Worm (Caenorhabditis elegans): ENCODE results near the gene F42C5.3.

Gene F42C5.3

ce11 chrIV:7313962-7314361, 26.6 kb upstream of the F42C5.3 start (continued):
- TF ChIP-seq jun-1 (tag; optimal IDR thresholded peaks at IDR 0.05) (peak; percentile 14), elt-2 (tag; optimal IDR thresholded peaks at IDR 0.05) (no peak), pag-3 (tag; optimal IDR thresholded peaks at IDR 0.05; ENCODE audit: borderline replicate concordance, insufficient read depth) (no peak), hlh-17 (GFP tag; optimal IDR thresholded peaks at IDR 0.05; ENCODE audit: borderline replicate concordance) (no peak), nhr-12 (tag; optimal IDR thresholded peaks at IDR 0.05) (no peak), fkh-4 (tag; optimal IDR thresholded peaks at IDR 0.05; ENCODE audit: borderline replicate concordance) (no peak), pax-3 (tag; optimal IDR thresholded peaks at IDR 0.05) (no peak), ama-1 (optimal IDR thresholded peaks at IDR 0.05) (no peak), fkh-8 (tag; optimal IDR thresholded peaks at IDR 0.05) (peak; percentile 38), C34B4.2 (tag; optimal IDR thresholded peaks at IDR 0.05) (no peak), dpl-1 (GFP tag; optimal IDR thresholded peaks at IDR 0.05) (peak; percentile 46 to 65 (median 60)), ztf-4 (tag; optimal IDR thresholded peaks at IDR 0.05) (no peak), F16B12.6 (tag; optimal IDR thresholded peaks at IDR 0.05) (peak; percentile 25), lir-3 (tag; optimal IDR thresholded peaks at IDR 0.05; ENCODE audit: poor library complexity) (no peak), lin-35 (GFP tag; optimal IDR thresholded peaks at IDR 0.05) (peak; percentile 63), fos-1 (tag; optimal IDR thresholded peaks at IDR 0.05) (no peak), mef-2 (tag; optimal IDR thresholded peaks at IDR 0.05) (no peak), blmp-1 (tag; optimal IDR thresholded peaks at IDR 0.05) (peak; percentile 11), sup-37 (GFP tag; optimal IDR thresholded peaks at IDR 0.05) (no peak), irx-1 (tag; optimal IDR thresholded peaks at IDR 0.05) (peak; percentile 22), nhr-19 (GFP tag; conservative IDR thresholded peaks at IDR 0.05) (peak; percentile 40; the same call in 1 of the 2 replicates), nhr-76 (tag; optimal IDR thresholded peaks at IDR 0.05) (no peak), fkh-10 (GFP tag; optimal IDR thresholded peaks at IDR 0.05) (no peak), ceh-90 (tag; optimal IDR thresholded peaks at IDR 0.05) (no peak), zag-1 (tag; optimal IDR thresholded peaks at IDR 0.05) (no peak), grh-1 (GFP tag; IDR thresholded peaks at IDR 0.05) (no peak), mdl-1 (tag; optimal IDR thresholded peaks at IDR 0.05) (peak in 1 of 2 experiments; percentile 23), ets-5 (GFP tag; IDR thresholded peaks at IDR 0.05) (no peak), swsn-7 (tag; optimal IDR thresholded peaks at IDR 0.05) (peak; percentile 64), xbp-1 (tag; optimal IDR thresholded peaks at IDR 0.05) (peak; percentile 32), tbx-2 (tag; optimal IDR thresholded peaks at IDR 0.05) (peak; percentile 45), ces-1 (GFP tag; optimal IDR thresholded peaks at IDR 0.05) (no peak), C16A3.4 (tag; optimal IDR thresholded peaks at IDR 0.05) (peak; percentile 60), unc-130 (tag; optimal IDR thresholded peaks at IDR 0.05) (peak; percentile 35), unc-62 (GFP tag; optimal IDR thresholded peaks at IDR 0.05) (no peak), nhr-85 (tag) (peak; percentile 80), egl-13 (tag; optimal IDR thresholded peaks at IDR 0.05) (no peak), lin-14 (GFP tag; optimal IDR thresholded peaks at IDR 0.05) (peak; percentile 65), Y116A8C.19 (tag; optimal IDR thresholded peaks at IDR 0.05; ENCODE audit: borderline replicate concordance) (no peak), ceh-82 (tag; optimal IDR thresholded peaks at IDR 0.05) (peak in 2 of 3 experiments; percentile 7 to 56), ceh-88 (GFP tag; IDR thresholded peaks at IDR 0.05) (no peak), aly-2 (tag; optimal IDR thresholded peaks at IDR 0.05) (no peak), efl-1 (optimal IDR thresholded peaks at IDR 0.05) (peak; percentile 60 to 66), efl-1 (GFP tag; optimal IDR thresholded peaks at IDR 0.05 in 1 of 2) (peak; percentile 51 to 92), efl-3 (GFP tag; optimal IDR thresholded peaks at IDR 0.05) (no peak), lsy-2 (tag; optimal IDR thresholded peaks at IDR 0.05) (peak; percentile 61 to 86), ceh-63 (GFP tag; optimal IDR thresholded peaks at IDR 0.05) (no peak), dsc-1 (tag; optimal IDR thresholded peaks at IDR 0.05) (peak; percentile 37), nhr-90 (tag; optimal IDR thresholded peaks at IDR 0.05; ENCODE audit: poor library complexity) (peak; percentile 41), alr-1 (tag; optimal IDR thresholded peaks at IDR 0.05; ENCODE audit: borderline replicate concordance) (no peak), lin-39 (tag; optimal IDR thresholded peaks at IDR 0.05) (peak; percentile 37), nhr-47 (tag; optimal IDR thresholded peaks at IDR 0.05) (peak; percentile 63), unc-98 (GFP tag; IDR thresholded peaks at IDR 0.05) (no peak)

Measured in whole organism, L1 larva.